Worm (Caenorhabditis elegans) whole organism, young adult: ENCODE data around the gene srx-93.

Experiments
- F10E7.11 ChIP-seq: sonication (generic microtip); optimal IDR thresholded peaks from 2 replicates; lab custom pipeline; 2017; ENCODE audit warnings: mild to moderate bottlenecking, missing genetic modification characterization, moderate library complexity, missing compliant biosample characterization
- F23B12.7 ChIP-seq: sonication (generic microtip); optimal IDR thresholded peaks from 2 replicates; lab custom pipeline; 2017; ENCODE audit warnings: missing genetic modification characterization, mild to moderate bottlenecking, missing compliant biosample characterization, antibody characterized with exemption, moderate library complexity; ENCODE audit not compliant: insufficient read depth
- F33H1.4 ChIP-seq: fragments of 200-800 bp; sonication (Bioruptor generic); IDR thresholded peaks from 2 replicates; pipeline ENCODE4 v1.3.6; 2022; ENCODE audit warnings: missing genetic modification reagents, missing genetic modification characterization, missing compliant biosample characterization
- F37B4.10 ChIP-seq: fragments of 200-800 bp; sonication (Bioruptor generic); IDR thresholded peaks from 2 replicates; pipeline ENCODE4 v1.3.6; 2022; ENCODE audit warnings: missing genetic modification characterization, missing compliant biosample characterization
- F49E8.2 ChIP-seq: sonication (generic microtip); optimal IDR thresholded peaks from 3 replicates; lab custom pipeline; 2017; ENCODE audit warnings: missing genetic modification characterization, mild to moderate bottlenecking, missing compliant biosample characterization, antibody characterized with exemption, moderate library complexity; ENCODE audit not compliant: insufficient read depth
- F57C9.4 ChIP-seq: sonication (generic microtip); optimal IDR thresholded peaks from 2 replicates; lab custom pipeline; 2017; ENCODE audit warnings: mild to moderate bottlenecking, missing genetic modification characterization, missing compliant biosample characterization
- T26A5.8 ChIP-seq: sonication (generic microtip); optimal IDR thresholded peaks from 2 replicates; lab custom pipeline; 2016; ENCODE audit warnings: missing genetic modification characterization, missing compliant biosample characterization
- Y53F4B.3 ChIP-seq: fragments of 200-800 bp; sonication (Bioruptor generic); IDR thresholded peaks from 2 replicates; pipeline ENCODE4 v1.3.6; 2022; ENCODE audit warnings: missing genetic modification reagents, missing genetic modification characterization, missing compliant biosample characterization
- Y53G8AR.9 ChIP-seq: fragments of 200-800 bp; sonication (Bioruptor generic); conservative IDR thresholded peaks from 2 replicates; pipeline ENCODE4 v1.3.6; 2022; ENCODE audit warnings: missing genetic modification reagents, missing genetic modification characterization, missing compliant biosample characterization
- Y67H2A.10 ChIP-seq: fragments of 200-800 bp; sonication (Bioruptor generic); conservative IDR thresholded peaks from 2 replicates; pipeline ENCODE4 v1.3.6; 2022; ENCODE audit warnings: missing genetic modification reagents, missing genetic modification characterization, missing compliant biosample characterization
- Y95B8A.8 ChIP-seq: fragments of 200-800 bp; sonication (Bioruptor generic); IDR thresholded peaks from 2 replicates; pipeline ENCODE4 v1.3.6; 2022; ENCODE audit warnings: missing genetic modification reagents, missing genetic modification characterization, missing compliant biosample characterization
- ZK185.1 ChIP-seq: sonication (generic microtip); optimal IDR thresholded peaks from 2 replicates; lab custom pipeline; 2016; ENCODE audit warnings: mild to moderate bottlenecking, missing genetic modification characterization, missing compliant biosample characterization; ENCODE audit not compliant: poor library complexity, severe bottlenecking
- aptf-3 ChIP-seq: fragments of 200-800 bp; sonication (Bioruptor generic); IDR thresholded peaks from 2 replicates; pipeline ENCODE4 v1.3.6; 2022; ENCODE audit warnings: missing genetic modification characterization, missing compliant biosample characterization
- atf-7 ChIP-seq: sonication (generic microtip); optimal IDR thresholded peaks from 2 replicates; lab custom pipeline; 2017; ENCODE audit warnings: mild to moderate bottlenecking, missing genetic modification characterization, missing compliant biosample characterization
- attf-5 ChIP-seq: fragments of 200-800 bp; sonication (Bioruptor generic); optimal IDR thresholded peaks from 2 replicates; lab custom pipeline; 2018; ENCODE audit warnings: mild to moderate bottlenecking, missing genetic modification characterization, missing compliant biosample characterization
- bed-2 ChIP-seq: fragments of 200-800 bp; sonication (Bioruptor generic); IDR thresholded peaks from 2 replicates; pipeline ENCODE4 v1.3.6; 2022; ENCODE audit warnings: missing genetic modification reagents, missing genetic modification characterization, missing compliant biosample characterization
- ceh-100 ChIP-seq: fragments of 200-800 bp; sonication (Bioruptor generic); IDR thresholded peaks from 2 replicates; pipeline ENCODE4 v1.3.6; 2022; ENCODE audit warnings: missing genetic modification reagents, missing genetic modification characterization, missing compliant biosample characterization
- chd-7 ChIP-seq: sonication (generic microtip); optimal IDR thresholded peaks from 2 replicates; lab custom pipeline; 2016; ENCODE audit warnings: mild to moderate bottlenecking, missing genetic modification characterization, moderate library complexity, missing compliant biosample characterization
- dox-1 ChIP-seq: fragments of 200-800 bp; sonication (Bioruptor generic); IDR thresholded peaks from 2 replicates; pipeline ENCODE4 v1.3.6; 2022; ENCODE audit warnings: missing genetic modification reagents, missing genetic modification characterization, missing compliant biosample characterization
- dpl-1 ChIP-seq: fragments of 150-350 bp; optimal IDR thresholded peaks from 2 replicates; lab custom pipeline; 2014; ENCODE audit warnings: missing biosample characterization, missing genetic modification reagents, missing genetic modification characterization
- efl-1 ChIP-seq: fragments of 150-350 bp; optimal IDR thresholded peaks from 2 replicates; lab custom pipeline; 2014; ENCODE audit warnings: missing biosample characterization, missing genetic modification reagents, missing genetic modification characterization
- egl-18 ChIP-seq: fragments of 200-800 bp; sonication (Bioruptor generic); IDR thresholded peaks from 2 replicates; pipeline ENCODE4 v1.3.6; 2022; ENCODE audit warnings: missing genetic modification reagents, missing genetic modification characterization, missing compliant biosample characterization
- ets-4 ChIP-seq: fragments of 200-800 bp; sonication (Bioruptor generic); optimal IDR thresholded peaks from 2 replicates; lab custom pipeline; 2018; ENCODE audit warnings: mild to moderate bottlenecking, missing genetic modification characterization, missing compliant biosample characterization
- fkh-3 ChIP-seq: sonication (generic microtip); optimal IDR thresholded peaks from 2 replicates; lab custom pipeline; 2016; ENCODE audit warnings: mild to moderate bottlenecking, missing genetic modification characterization, missing compliant biosample characterization
- him-1 ChIP-seq: sonication (generic microtip); optimal IDR thresholded peaks from 2 replicates; lab custom pipeline; 2016; ENCODE audit warnings: missing genotype, missing genetic modification reagents, missing genetic modification characterization, missing compliant biosample characterization
- hlh-12 ChIP-seq: sonication (generic microtip); optimal IDR thresholded peaks from 2 replicates; lab custom pipeline; 2016; ENCODE audit warnings: missing genetic modification characterization, missing compliant biosample characterization
- let-607 ChIP-seq, 2 experiments: fragments of 200-800 bp in 1 of 2; sonication (Bioruptor generic) in 1 of 2; sonication (generic microtip) in 1 of 2; optimal IDR thresholded peaks; 2 replicates each; lab custom pipeline; 2016 to 2018; ENCODE audit warnings: mild to moderate bottlenecking in 2 of 2, missing compliant biosample characterization in 2 of 2, missing genetic modification characterization in 2 of 2, moderate library complexity in 2 of 2, missing genotype in 1 of 2
- mcd-1 ChIP-seq: fragments of 200-800 bp; sonication (Bioruptor generic); IDR thresholded peaks from 2 replicates; pipeline ENCODE4 v1.3.6; 2022; ENCODE audit warnings: missing genetic modification reagents, missing genetic modification characterization, missing compliant biosample characterization
- mxl-1 ChIP-seq: sonication (generic microtip); optimal IDR thresholded peaks from 2 replicates; lab custom pipeline; 2016; ENCODE audit warnings: missing genetic modification characterization, missing compliant biosample characterization
- nfya-2 ChIP-seq: fragments of 200-800 bp; sonication (Bioruptor generic); IDR thresholded peaks from 2 replicates; pipeline ENCODE4 v1.3.6; 2022; ENCODE audit warnings: missing genetic modification reagents, missing genetic modification characterization, missing compliant biosample characterization
- nhr-80 ChIP-seq: sonication (generic microtip); optimal IDR thresholded peaks from 2 replicates; lab custom pipeline; 2016; ENCODE audit warnings: missing genetic modification characterization, missing compliant biosample characterization
- rpc-1 ChIP-seq, 2 experiments: fragments of 150-350 bp in 1 of 2; sonication (generic microtip) in 1 of 2; optimal IDR thresholded peaks; 2 replicates each; lab custom pipeline; 2014 to 2018; ENCODE audit warnings: missing biosample characterization in 1 of 2, missing genetic modification characterization in 1 of 2, missing genetic modification reagents in 1 of 2, missing genotype in 1 of 2
- sea-2 ChIP-seq: fragments of 200-800 bp; sonication (Bioruptor generic); IDR thresholded peaks from 2 replicates; pipeline ENCODE4 v1.3.6; 2022; ENCODE audit warnings: missing genetic modification characterization, missing compliant biosample characterization
- snpc-1.1 ChIP-seq: sonication (generic microtip); optimal IDR thresholded peaks from 2 replicates; lab custom pipeline; 2017; ENCODE audit warnings: missing genetic modification characterization, mild to moderate bottlenecking, missing compliant biosample characterization, antibody characterized with exemption, moderate library complexity, missing genotype, missing genetic modification reagents; ENCODE audit not compliant: insufficient read depth
- snpc-3.4 ChIP-seq: sonication (generic microtip); optimal IDR thresholded peaks from 2 replicates; lab custom pipeline; 2017; ENCODE audit warnings: missing genetic modification characterization, mild to moderate bottlenecking, missing compliant biosample characterization, antibody characterized with exemption, moderate library complexity, missing genotype, missing genetic modification reagents
- somi-1 ChIP-seq: fragments of 200-800 bp; sonication (Bioruptor generic); optimal IDR thresholded peaks from 2 replicates; lab custom pipeline; 2018; ENCODE audit warnings: mild to moderate bottlenecking, missing genetic modification characterization, missing compliant biosample characterization
- sptf-2 ChIP-seq: fragments of 200-800 bp; sonication (Bioruptor generic); optimal IDR thresholded peaks from 2 replicates; lab custom pipeline; 2018; ENCODE audit warnings: mild to moderate bottlenecking, missing genetic modification characterization, missing compliant biosample characterization
- tbp1 ChIP-seq: fragments of 200-800 bp; sonication (Bioruptor generic); optimal IDR thresholded peaks from 2 replicates; lab custom pipeline; 2018; ENCODE audit warnings: mild to moderate bottlenecking, missing genetic modification characterization, missing compliant biosample characterization
- xnd-1 ChIP-seq: sonication (generic microtip); optimal IDR thresholded peaks from 2 replicates; lab custom pipeline; 2016; ENCODE audit warnings: missing genotype, missing genetic modification reagents, missing genetic modification characterization, missing compliant biosample characterization
- zfh-2 ChIP-seq: fragments of 200-800 bp; sonication (Bioruptor generic); conservative IDR thresholded peaks from 2 replicates; pipeline ENCODE4 v1.3.6; 2022; ENCODE audit warnings: missing genetic modification reagents, missing genetic modification characterization, missing compliant biosample characterization
- zim-3 ChIP-seq: sonication (generic microtip); optimal IDR thresholded peaks from 2 replicates; lab custom pipeline; 2017; ENCODE audit warnings: mild to moderate bottlenecking, missing genetic modification characterization, moderate library complexity, missing compliant biosample characterization
- ztf-25 ChIP-seq: fragments of 200-800 bp; sonication (Bioruptor generic); IDR thresholded peaks from 2 replicates; pipeline ENCODE4 v1.3.6; 2022; ENCODE audit warnings: missing genetic modification reagents, missing genetic modification characterization, missing compliant biosample characterization
- ztf-26 ChIP-seq: sonication (generic microtip); optimal IDR thresholded peaks from 2 replicates; lab custom pipeline; 2017; ENCODE audit warnings: missing genetic modification characterization, missing compliant biosample characterization
- ztf-28 ChIP-seq: fragments of 200-800 bp; sonication (Bioruptor generic); IDR thresholded peaks from 2 replicates; pipeline ENCODE4 v1.3.6; 2022; ENCODE audit warnings: missing genetic modification reagents, missing genetic modification characterization, missing compliant biosample characterization

Gene srx-93

DNA sequence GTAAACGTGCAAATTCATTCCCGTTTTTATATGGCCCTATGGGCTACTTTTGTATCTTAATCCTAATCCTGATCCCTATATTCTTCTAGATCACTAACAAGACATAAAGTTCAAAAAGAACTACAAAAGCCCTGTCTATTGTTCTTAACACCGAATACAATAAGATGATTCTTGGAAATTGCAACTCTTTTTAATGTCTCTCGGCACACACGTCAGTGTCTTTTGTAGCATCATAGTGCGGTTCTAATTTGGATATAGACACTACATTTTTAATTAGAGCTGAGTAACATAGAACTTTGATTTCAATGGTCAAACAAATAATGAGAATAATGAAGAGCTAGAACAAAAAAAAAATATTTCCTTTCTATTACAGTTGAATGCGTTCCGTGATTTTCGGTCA, 19.4 kb upstream of the srx-93 start:
- TF ChIP-seq Y67H2A.10 (no peak), Y53F4B.3 (GFP tag; lab: Robert Waterston, UW) (no peak), rpc-1 (optimal IDR thresholded peaks at IDR 0.05; lab: Kevin White, UChicago) (no peak), rpc-1 (tag; optimal IDR thresholded peaks at IDR 0.05; lab: Kevin White, UChicago) (no peak), zim-3 (tag; lab: Kevin White, UChicago) (no peak), ZK185.1 (tag; lab: Kevin White, UChicago) (no peak), egl-18 (GFP tag; lab: Robert Waterston, UW) (no peak), F33H1.4 (GFP tag; lab: Robert Waterston, UW) (no peak), ztf-28 (GFP tag; lab: Robert Waterston, UW) (no peak), ztf-25 (GFP tag; lab: Robert Waterston, UW) (no peak), zfh-2 (GFP tag; lab: Robert Waterston, UW) (no peak), T26A5.8 (tag; lab: Kevin White, UChicago) (no peak)

DNA sequence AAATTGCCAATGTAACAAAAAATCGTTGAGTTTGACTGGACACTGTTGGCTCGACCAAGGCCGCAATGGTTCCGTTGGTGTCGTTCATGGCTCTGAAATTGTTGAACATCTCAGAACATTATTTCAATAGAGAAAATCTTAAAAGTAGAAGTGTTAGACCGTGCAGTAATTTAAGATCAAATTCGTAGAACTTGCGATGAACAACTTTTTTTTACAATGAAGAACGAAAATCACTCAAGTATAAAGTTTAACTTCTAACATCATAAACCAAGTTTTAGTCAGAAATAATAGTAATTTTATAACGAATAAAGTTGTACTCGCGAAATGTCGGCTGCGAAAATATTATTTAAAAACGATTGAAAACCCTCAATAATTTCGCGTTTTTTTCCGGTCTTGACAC, 16.6 kb upstream of the srx-93 start, which contains the start of gene srx-41:
Gene srx-41, minus strand, starts transcription at position 101 of the 400 bp plus-strand sequence.
- TF ChIP-seq hlh-12 (tag; lab: Kevin White, UChicago), result no peak
- no peak for TF ChIP-seq tbp1 (GFP tag; lab: Kevin White, UChicago)

DNA sequence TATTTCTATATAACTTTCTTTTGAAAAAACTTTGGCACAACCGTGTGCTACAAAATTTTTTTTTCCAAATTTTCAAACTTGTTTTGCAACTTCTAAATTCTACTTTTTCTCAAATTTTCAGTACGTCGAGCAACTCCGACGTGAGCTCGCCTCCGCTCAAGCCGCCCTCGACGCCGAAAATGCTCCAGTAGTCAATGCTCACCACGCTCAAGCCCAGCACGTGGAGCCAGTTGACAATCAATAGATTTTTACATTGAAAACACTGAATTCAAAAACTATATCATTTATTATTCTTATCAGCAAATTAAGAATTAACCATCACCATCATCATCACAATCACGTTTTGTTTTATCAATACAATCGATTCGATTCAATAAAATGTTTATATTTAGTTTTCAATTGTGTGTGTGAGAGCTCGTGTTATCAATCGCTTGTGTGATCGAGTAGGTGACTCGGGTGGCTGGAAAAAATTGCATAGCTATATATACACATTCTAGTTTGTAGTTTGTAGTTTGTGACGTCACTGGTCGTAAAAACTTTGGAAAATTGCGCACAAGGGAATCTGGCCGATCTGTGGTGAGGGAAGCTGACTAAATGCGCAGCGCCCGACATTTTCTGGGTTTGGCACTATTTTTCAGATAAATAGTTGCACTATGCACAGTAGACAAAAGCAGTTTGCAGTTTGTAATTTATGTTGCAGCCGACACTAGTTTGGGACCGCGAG, 13.9 kb upstream of the srx-93 start:
- peak; percentile 44; the same call in 1 of the 2 replicates for TF ChIP-seq dox-1
- no peak for TF ChIP-seq efl-1
- no peak for TF ChIP-seq him-1 (tag; lab: Kevin White, UChicago)
- TF ChIP-seq fkh-3 (tag; lab: Kevin White, UChicago), result no peak
- no peak for TF ChIP-seq dpl-1 (GFP tag; lab: Kevin White, UChicago)
- TF ChIP-seq mcd-1, result peak; percentile 22; the same call in 1 of the 2 replicates
- no peak for TF ChIP-seq Y95B8A.8 (GFP tag; lab: Robert Waterston, UW)
- TF ChIP-seq snpc-3.4 (tag; lab: Kevin White, UChicago), result no peak
- TF ChIP-seq bed-2 (GFP tag; lab: Robert Waterston, UW), result no peak
- TF ChIP-seq xnd-1 (tag; lab: Kevin White, UChicago), result no peak
- TF ChIP-seq mxl-1 (tag; lab: Kevin White, UChicago), result no peak
- peak in 1 of 2 experiments; percentile 36 for TF ChIP-seq let-607 (tag; optimal IDR thresholded peaks at IDR 0.05; lab: Kevin White, UChicago)
- TF ChIP-seq chd-7, result peak; percentile 64
- peak; percentile 48 for TF ChIP-seq attf-5 (GFP tag; lab: Kevin White, UChicago)
- peak; percentile 91 for TF ChIP-seq atf-7 (tag; lab: Kevin White, UChicago)
- TF ChIP-seq snpc-1.1 (tag; lab: Kevin White, UChicago), result no peak
- TF ChIP-seq zim-3 (tag; lab: Kevin White, UChicago), result peak; percentile 17
- TF ChIP-seq somi-1 (GFP tag; lab: Kevin White, UChicago), result no peak
- TF ChIP-seq sea-2 (GFP tag; lab: Robert Waterston, UW), result no peak
- no peak for TF ChIP-seq T26A5.8 (tag; lab: Kevin White, UChicago)
- TF ChIP-seq nfya-2, result no peak
- TF ChIP-seq F23B12.7 (tag; lab: Kevin White, UChicago), result no peak
- TF ChIP-seq ztf-26 (tag; lab: Kevin White, UChicago), result no peak
- TF ChIP-seq Y53G8AR.9 (GFP tag; lab: Robert Waterston, UW), result peak; percentile 88; the same call in 1 of the 2 replicates
- TF ChIP-seq F37B4.10 (GFP tag; lab: Robert Waterston, UW), result no peak
- peak; percentile 75 for TF ChIP-seq nhr-80 (tag; lab: Kevin White, UChicago)
- TF ChIP-seq sptf-2, result no peak
- no peak for TF ChIP-seq aptf-3
- no peak for TF ChIP-seq F57C9.4 (tag; lab: Kevin White, UChicago)
- no peak for TF ChIP-seq F49E8.2
- TF ChIP-seq ets-4 (GFP tag; lab: Kevin White, UChicago), result no peak
- no peak for TF ChIP-seq ceh-100 (GFP tag; lab: Robert Waterston, UW)
- no peak for TF ChIP-seq F10E7.11 (tag; lab: Kevin White, UChicago)
